Worm (Caenorhabditis elegans) whole organism, young adult: Measurements from ENCODE around the gene C56C10.4.

Experiments used
- D2030.7 ChIP-seq: fragments of 200-800 bp; sonication (Bioruptor generic); IDR thresholded peaks from 2 replicates; pipeline ENCODE4 v1.3.6; 2022; ENCODE audit warnings: missing genetic modification reagents, missing genetic modification characterization, missing compliant biosample characterization
- F39B2.1 ChIP-seq: fragments of 200-800 bp; sonication (Bioruptor generic); IDR thresholded peaks from 2 replicates; pipeline ENCODE4 v1.3.6; 2022; ENCODE audit warnings: missing genetic modification reagents, missing genetic modification characterization, missing compliant biosample characterization
- ama-1 ChIP-seq, 3 experiments: fragments of 150-350 bp in 1 of 3; sonication (generic microtip) in 2 of 3; optimal IDR thresholded peaks; 2 replicates each; lab custom pipeline; 2014 to 2018; ENCODE audit warnings: missing biosample characterization in 2 of 3, missing genetic modification characterization in 2 of 3, missing genetic modification reagents in 2 of 3
- attf-3 ChIP-seq: fragments of 200-800 bp; sonication (Bioruptor generic); conservative IDR thresholded peaks from 2 replicates; pipeline ENCODE4 v1.3.6; 2022; ENCODE audit warnings: missing genetic modification reagents, missing genetic modification characterization, missing compliant biosample characterization
- madf-10 ChIP-seq: sonication (generic microtip); optimal IDR thresholded peaks from 2 replicates; lab custom pipeline; 2016; ENCODE audit warnings: mild to moderate bottlenecking, missing genetic modification characterization, missing compliant biosample characterization
- mcd-1 ChIP-seq: fragments of 200-800 bp; sonication (Bioruptor generic); IDR thresholded peaks from 2 replicates; pipeline ENCODE4 v1.3.6; 2022; ENCODE audit warnings: missing genetic modification reagents, missing genetic modification characterization, missing compliant biosample characterization

ce11 chrII:6615232-6616029, 32.6 kb downstream of the C56C10.4 start:
- no peak for TF ChIP-seq F39B2.1 (GFP tag; lab: Robert Waterston, UW)
- no peak for TF ChIP-seq attf-3
- TF ChIP-seq madf-10, result no peak
- TF ChIP-seq mcd-1 (GFP tag; lab: Robert Waterston, UW), result no peak
- no peak for TF ChIP-seq D2030.7 (GFP tag; lab: Robert Waterston, UW)
- TF ChIP-seq ama-1 (optimal IDR thresholded peaks at IDR 0.05; lab: Kevin White, UChicago), result no peak
- no peak for TF ChIP-seq ama-1 (GFP tag; optimal IDR thresholded peaks at IDR 0.05; lab: Kevin White, UChicago)
